Fruit fly (Drosophila melanogaster): Measurements from ENCODE around the gene Rfx.

- TF ChIP-seq usp (GFP tag; optimal IDR thresholded peaks at IDR 0.05), result no peak
- TF ChIP-seq dsf (GFP tag; optimal IDR thresholded peaks at IDR 0.05; ENCODE audit: borderline replicate concordance), result peak; percentile 6
- TF ChIP-seq psq (GFP tag; optimal IDR thresholded peaks at IDR 0.05), result peak; percentile 68
- TF ChIP-seq CG9705 (GFP tag; optimal IDR thresholded peaks at IDR 0.05), result peak; percentile 15
- TF ChIP-seq Hr78 (GFP tag; optimal IDR thresholded peaks at IDR 0.05), result no peak
- peak; percentile 31 for TF ChIP-seq Jra (GFP tag; optimal IDR thresholded peaks at IDR 0.05)
- TF ChIP-seq rgr (GFP tag; optimal IDR thresholded peaks at IDR 0.05), result peak; percentile 82
- TF ChIP-seq h (GFP tag; optimal IDR thresholded peaks at IDR 0.05), result peak; percentile 87
- TF ChIP-seq lola (GFP tag; optimal IDR thresholded peaks at IDR 0.05), result no peak
- TF ChIP-seq sv (GFP tag; optimal IDR thresholded peaks at IDR 0.05), result peak; percentile 73
- peak; percentile 82 for TF ChIP-seq fru (GFP tag; optimal IDR thresholded peaks at IDR 0.05)
- TF ChIP-seq brk (GFP tag; optimal IDR thresholded peaks at IDR 0.05), result peak; percentile 22
Measured at dm6 chr3R:10350741-10351629, 26.9 kb downstream of the Rfx start.

Data from whole organism, wandering third instar larva.